Worm (Caenorhabditis elegans): Measurements from ENCODE around the gene F40G9.17.

DNA sequence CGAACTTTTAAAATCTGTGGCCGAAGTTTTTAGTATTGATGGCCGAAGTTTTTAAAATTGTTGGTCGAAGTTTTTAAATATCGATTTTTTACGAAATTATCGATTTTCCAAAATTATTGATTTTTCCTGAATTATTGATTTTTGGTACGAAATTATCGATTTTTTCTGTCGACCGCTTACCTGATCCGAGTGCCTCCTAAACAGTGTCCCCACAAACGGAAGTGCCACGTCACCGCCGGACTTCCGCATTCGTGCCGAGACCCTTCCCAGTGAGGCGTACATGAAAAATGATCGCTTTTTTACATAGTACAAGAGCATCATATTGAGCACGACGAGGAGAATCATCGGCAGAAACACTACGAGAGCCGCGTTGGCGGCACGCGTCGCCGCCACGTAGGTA, 9.7 kb downstream of the F40G9.17 start:
- TF ChIP-seq hmg-4 (GFP tag; optimal IDR thresholded peaks at IDR 0.05) (no peak), flt-1 (GFP tag; IDR thresholded peaks at IDR 0.05) (no peak), tbx-11 (GFP tag; IDR thresholded peaks at IDR 0.05) (no peak), scrt-1 (GFP tag; IDR thresholded peaks at IDR 0.05) (no peak), ama-1 (optimal IDR thresholded peaks at IDR 0.05) (no peak), tra-4 (tag; optimal IDR thresholded peaks at IDR 0.05) (no peak), aly-1 (tag; optimal IDR thresholded peaks at IDR 0.05) (no peak), ceh-36 (tag; optimal IDR thresholded peaks at IDR 0.05) (no peak), F13C5.2 (tag; optimal IDR thresholded peaks at IDR 0.05) (no peak), ceh-13 (GFP tag; optimal IDR thresholded peaks at IDR 0.05) (no peak), hnd-1 (tag; optimal IDR thresholded peaks at IDR 0.05) (no peak), hmbx-1 (tag; optimal IDR thresholded peaks at IDR 0.05) (no peak)

All from whole organism, early embryonic.